Fruit fly (Drosophila melanogaster) whole organism, pupa: ENCODE data around the gene SKIP.

ENCODE experiments used
- CG10348 ChIP-seq: fragments of 200-800 bp; sonication (Bioruptor generic); IDR thresholded peaks from 2 replicates; pipeline ENCODE4 v1.3.6; 2022; ENCODE audit warnings: missing biosample characterization, missing genetic modification characterization
- CG14655 ChIP-seq: fragments of 200-800 bp; sonication (Bioruptor generic); optimal IDR thresholded peaks from 3 replicates; lab custom pipeline; 2017; ENCODE audit warnings: mild to moderate bottlenecking, missing biosample characterization, missing genetic modification reagents, missing genetic modification characterization
- CG15710 ChIP-seq: fragments of 200-800 bp; sonication (Bioruptor generic); optimal IDR thresholded peaks from 2 replicates; lab custom pipeline; 2018; ENCODE audit warnings: missing biosample characterization, mild to moderate bottlenecking, missing genetic modification characterization, moderate library complexity
- CG17806 ChIP-seq: fragments of 200-800 bp; sonication (Bioruptor generic); optimal IDR thresholded peaks from 2 replicates; lab custom pipeline; 2018; ENCODE audit warnings: missing biosample characterization, mild to moderate bottlenecking, missing genetic modification characterization, moderate library complexity
- CG32121 ChIP-seq: fragments of 200-800 bp; sonication (Bioruptor generic); IDR thresholded peaks from 2 replicates; pipeline ENCODE4 v1.3.6; 2022; ENCODE audit warnings: missing biosample characterization, missing genetic modification characterization
- CG34367 ChIP-seq: fragments of 200-800 bp; sonication (Bioruptor generic); optimal IDR thresholded peaks from 2 replicates; lab custom pipeline; 2018; ENCODE audit warnings: missing biosample characterization, mild to moderate bottlenecking, missing genetic modification characterization
- CG4496 ChIP-seq: fragments of 200-800 bp; sonication (Bioruptor generic); IDR thresholded peaks from 3 replicates; pipeline ENCODE4 v1.3.6; 2022; ENCODE audit warnings: missing biosample characterization, missing genetic modification characterization
- CG9948 ChIP-seq: fragments of 200-800 bp; sonication (Bioruptor generic); optimal IDR thresholded peaks from 2 replicates; lab custom pipeline; 2018; ENCODE audit warnings: missing biosample characterization, mild to moderate bottlenecking, missing genetic modification characterization, moderate library complexity
- D1 ChIP-seq: fragments of 200-800 bp; sonication (Bioruptor generic); optimal IDR thresholded peaks from 2 replicates; lab custom pipeline; 2018; ENCODE audit warnings: missing biosample characterization, mild to moderate bottlenecking, missing genetic modification characterization, moderate library complexity
- EcR ChIP-seq: fragments of 200-800 bp; sonication (Bioruptor generic); optimal IDR thresholded peaks from 3 replicates; lab custom pipeline; 2019; ENCODE audit warnings: missing biosample characterization, missing genetic modification characterization, mild to moderate bottlenecking, moderate library complexity, missing genetic modification reagents
- Snoo ChIP-seq: fragments of 200-800 bp; sonication (Bioruptor generic); optimal IDR thresholded peaks from 3 replicates; lab custom pipeline; 2017; ENCODE audit warnings: missing biosample characterization, mild to moderate bottlenecking, missing genetic modification characterization, inconsistent platforms
- fd96Ca ChIP-seq: fragments of 200-800 bp; sonication (Bioruptor generic); IDR thresholded peaks from 3 replicates; pipeline ENCODE4 v1.3.6; 2022; ENCODE audit warnings: missing biosample characterization, missing genetic modification characterization
- rn ChIP-seq: fragments of 200-800 bp; sonication (Bioruptor generic); IDR thresholded peaks from 2 replicates; pipeline ENCODE4 v1.3.6; 2022; ENCODE audit warnings: missing biosample characterization, missing genetic modification characterization

DNA sequence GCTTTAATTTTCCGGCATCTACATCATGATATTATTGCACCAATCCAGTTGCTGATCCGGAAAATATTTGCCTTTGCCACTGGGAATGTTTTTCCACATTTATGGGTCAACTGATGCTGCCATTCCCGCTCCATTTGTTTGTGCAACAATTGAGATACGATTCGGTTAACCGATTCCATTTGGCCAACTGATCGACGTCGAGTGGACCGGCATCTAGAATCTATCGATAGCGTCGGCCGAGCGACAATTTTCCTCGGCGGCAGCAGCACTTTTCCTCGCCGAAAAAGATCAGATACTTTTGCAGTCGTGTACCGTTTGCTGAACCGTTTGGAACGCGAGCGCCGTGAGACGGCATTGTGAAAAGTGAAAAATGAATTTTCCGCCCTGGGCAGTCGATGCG is 13.9 kb upstream of the SKIP start, which contains the start of gene CG42390:
- TF ChIP-seq CG14655 (GFP tag; lab: Kevin White, UChicago) (no peak), CG10348 (GFP tag; lab: Robert Waterston, UW) (no peak), rn (no peak), CG9948 (tag; lab: Kevin White, UChicago) (no peak), fd96Ca (GFP tag; lab: Robert Waterston, UW) (no peak), EcR (GFP tag; lab: Kevin White, UChicago) (no peak), CG17806 (no peak), CG15710 (tag; lab: Kevin White, UChicago) (no peak), D1 (no peak), CG34367 (tag; lab: Kevin White, UChicago) (no peak), CG32121 (GFP tag; lab: Robert Waterston, UW) (no peak), Snoo (no peak), CG4496 (no peak)
